Worm (Caenorhabditis elegans) whole organism, L4/young adult: ENCODE measurements around the gene nlp-81.

ENCODE experiments used
- W03F9.2 ChIP-seq: fragments of 150-350 bp; optimal IDR thresholded peaks from 2 replicates; lab custom pipeline; 2014; ENCODE audit warnings: missing biosample characterization, missing genetic modification characterization
- dao-5 ChIP-seq: sonication (generic microtip); optimal IDR thresholded peaks from 2 replicates; lab custom pipeline; 2016; ENCODE audit warnings: missing genotype, missing genetic modification characterization, moderate library complexity, missing compliant biosample characterization
- him-1 ChIP-seq: sonication (generic microtip); optimal IDR thresholded peaks from 2 replicates; lab custom pipeline; 2016; ENCODE audit warnings: missing genotype, missing genetic modification reagents, missing genetic modification characterization, missing compliant biosample characterization

DNA sequence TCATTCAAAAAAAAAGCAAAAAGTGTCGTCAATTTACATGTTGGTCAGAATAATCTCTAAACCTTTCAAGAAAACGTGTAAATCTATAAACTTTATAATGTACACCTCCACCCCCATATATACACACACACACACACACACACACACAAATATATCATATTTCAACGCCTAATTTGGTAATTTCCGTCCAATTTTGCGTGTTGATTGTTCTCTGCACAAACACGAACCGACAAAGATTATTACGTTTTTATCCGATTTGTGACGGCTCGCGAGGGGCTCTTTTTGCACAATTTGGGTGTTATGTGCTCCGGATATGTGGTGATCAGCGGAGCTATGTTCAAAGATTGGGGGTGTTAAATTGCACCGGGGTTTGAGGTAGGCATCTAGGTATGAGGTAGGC is 7.0 kb upstream of the nlp-81 start:
- TF ChIP-seq dao-5 (no peak), W03F9.2 (no peak), him-1 (tag; lab: Kevin White, UChicago) (no peak)
